Worm (Caenorhabditis elegans) whole organism, L2 larva: ENCODE data around the gene msp-58.
"Not testable (repeated sequence)": the region's sequence is repeated elsewhere in the genome, so short reads cannot be mapped to it uniquely, and the experiment has no call there.

ENCODE experiments used
- ceh-82 ChIP-seq: fragments of 150-350 bp; optimal IDR thresholded peaks from 2 replicates; lab custom pipeline; 2014; ENCODE audit warnings: missing biosample characterization, missing genetic modification characterization
- lin-13 ChIP-seq: fragments of 150-350 bp; optimal IDR thresholded peaks from 2 replicates; lab custom pipeline; 2014; ENCODE audit warnings: missing biosample characterization, missing genetic modification reagents, missing genetic modification characterization
- mbf-1 ChIP-seq: sonication (generic microtip); optimal IDR thresholded peaks from 2 replicates; lab custom pipeline; 2017; ENCODE audit warnings: missing biosample characterization, missing genetic modification characterization
- nhr-11 ChIP-seq: fragments of 150-350 bp; optimal IDR thresholded peaks from 2 replicates; lab custom pipeline; 2014; ENCODE audit warnings: missing biosample characterization, missing genetic modification characterization
- nhr-77 ChIP-seq: fragments of 150-350 bp; optimal IDR thresholded peaks from 2 replicates; lab custom pipeline; 2014; ENCODE audit warnings: missing biosample characterization, missing genetic modification characterization
- skn-1 ChIP-seq: sonication (generic microtip); optimal IDR thresholded peaks from 2 replicates; lab custom pipeline; 2017; ENCODE audit warnings: missing biosample characterization, missing genetic modification characterization
- unc-62 ChIP-seq: fragments of 150-350 bp; optimal IDR thresholded peaks from 2 replicates; lab custom pipeline; 2014; ENCODE audit warnings: missing biosample characterization, missing genetic modification reagents, missing genetic modification characterization
- ztf-11 ChIP-seq: sonication (generic microtip); optimal IDR thresholded peaks from 2 replicates; lab custom pipeline; 2017; ENCODE audit warnings: missing biosample characterization, missing genetic modification characterization

DNA sequence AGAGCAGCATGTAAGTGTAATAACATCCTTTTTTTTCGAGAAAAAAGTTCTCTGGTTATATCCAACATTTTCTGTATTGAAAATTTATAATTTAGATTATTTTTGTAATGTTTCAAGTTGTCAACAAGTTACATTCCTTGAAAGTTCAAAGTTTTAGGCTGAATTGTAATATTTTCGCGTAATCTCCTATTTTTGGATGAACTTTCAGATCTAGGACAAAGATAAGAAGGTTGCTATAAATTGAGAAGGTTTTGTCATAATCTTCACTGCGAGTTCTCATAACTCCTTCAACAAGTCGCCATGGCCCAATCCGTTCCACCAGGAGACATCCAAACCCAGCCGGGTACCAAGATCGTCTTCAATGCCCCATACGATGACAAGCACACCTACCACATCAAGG lies 7.8 kb downstream of the msp-58 start, which contains the start of gene msp-65:
- not testable (repeated sequence) for TF ChIP-seq ztf-11; unc-62 (GFP tag; lab: Kevin White, UChicago); nhr-77 (tag; lab: Kevin White, UChicago); mbf-1 (tag; lab: Kevin White, UChicago); ceh-82 (tag; lab: Kevin White, UChicago); lin-13 (GFP tag; lab: Kevin White, UChicago); nhr-11 (tag; lab: Kevin White, UChicago); skn-1 (tag; lab: Kevin White, UChicago)
